Worm (Caenorhabditis elegans): ENCODE measurements around the gene C01G12.16.

DNA sequence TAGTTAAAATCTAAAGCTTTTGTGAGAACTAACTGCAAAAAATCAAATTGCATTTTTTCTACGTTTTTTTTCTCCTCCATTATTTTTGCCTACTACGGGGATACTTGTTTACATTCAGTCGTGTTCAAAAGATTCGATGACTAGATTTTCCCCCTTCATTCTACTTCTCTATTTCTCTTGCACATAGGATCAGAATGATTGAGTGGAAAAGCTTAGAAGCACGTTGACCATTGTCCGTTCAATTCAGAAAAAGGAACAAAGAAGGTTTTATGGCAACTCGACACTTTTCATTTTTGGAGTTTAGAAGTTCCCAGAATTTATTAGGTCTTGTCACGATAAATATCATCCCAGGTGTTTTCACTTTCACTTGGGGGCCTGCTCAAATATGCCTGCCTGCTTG is 23.9 kb upstream of the C01G12.16 start:
- no peak for TF ChIP-seq fkh-6 (tag; optimal IDR thresholded peaks at IDR 0.05)
- TF ChIP-seq elt-2 (tag; optimal IDR thresholded peaks at IDR 0.05): no peak
- TF ChIP-seq pag-3 (tag; optimal IDR thresholded peaks at IDR 0.05; ENCODE audit: borderline replicate concordance): no peak
- no peak for TF ChIP-seq pha-4 (tag; optimal IDR thresholded peaks at IDR 0.05)
- TF ChIP-seq dmd-4 (tag; optimal IDR thresholded peaks at IDR 0.05; ENCODE audit: borderline replicate concordance): no peak
- TF ChIP-seq ceh-34 (tag; optimal IDR thresholded peaks at IDR 0.05): no peak
- TF ChIP-seq ceh-30 (tag; optimal IDR thresholded peaks at IDR 0.05): no peak
- TF ChIP-seq ama-1 (optimal IDR thresholded peaks at IDR 0.05): no peak
- no peak for TF ChIP-seq unc-86 (tag; optimal IDR thresholded peaks at IDR 0.05)
- TF ChIP-seq ceh-31 (tag; optimal IDR thresholded peaks at IDR 0.05): no peak
- no peak for TF ChIP-seq fkh-10 (GFP tag; optimal IDR thresholded peaks at IDR 0.05)
- no peak for TF ChIP-seq unc-42 (tag; optimal IDR thresholded peaks at IDR 0.05)
- no peak for TF ChIP-seq ahr-1 (tag; optimal IDR thresholded peaks at IDR 0.05)
- no peak for TF ChIP-seq che-1 (tag; optimal IDR thresholded peaks at IDR 0.05)
